Fruit fly (Drosophila melanogaster) whole organism, embryonic: Measurements from ENCODE around the gene Acyp.

Experiments used
- BEAF-32 ChIP-seq: fragments of 200-800 bp; sonication (Bioruptor generic); optimal IDR thresholded peaks from 3 replicates; lab custom pipeline; 2017; ENCODE audit warnings: missing biosample characterization, missing genetic modification characterization, mild to moderate bottlenecking, moderate library complexity, missing genetic modification reagents
- CG10209 ChIP-seq: fragments of 200-800 bp; sonication (Bioruptor generic); optimal IDR thresholded peaks from 3 replicates; lab custom pipeline; 2017; ENCODE audit warnings: missing biosample characterization, mild to moderate bottlenecking, missing genetic modification characterization, missing genetic modification reagents
- CG10959 ChIP-seq: fragments of 200-800 bp; sonication (Bioruptor generic); IDR thresholded peaks from 2 replicates; pipeline ENCODE4 v1.3.6; 2022; ENCODE audit warnings: missing biosample characterization, missing genetic modification characterization
- CG11093 ChIP-seq: fragments of 200-800 bp; sonication (Bioruptor generic); IDR thresholded peaks from 3 replicates; pipeline ENCODE4 v1.3.6; 2022; ENCODE audit warnings: missing biosample characterization, missing genetic modification characterization
- CG11560 ChIP-seq: fragments of 200-800 bp; sonication (Bioruptor generic); IDR thresholded peaks from 3 replicates; pipeline ENCODE4 v1.3.6; 2022; ENCODE audit warnings: missing biosample characterization, missing genetic modification characterization
- CG12769 ChIP-seq: fragments of 200-800 bp; sonication (Bioruptor generic); optimal IDR thresholded peaks from 2 replicates; lab custom pipeline; 2019; ENCODE audit warnings: missing biosample characterization, mild to moderate bottlenecking, missing genetic modification characterization, moderate library complexity
- CG14050 ChIP-seq: fragments of 200-800 bp; sonication (Bioruptor generic); IDR thresholded peaks from 3 replicates; pipeline ENCODE4 v1.3.6; 2022; ENCODE audit warnings: missing biosample characterization, missing genetic modification characterization
- CG14667 ChIP-seq: fragments of 200-800 bp; sonication (Bioruptor generic); IDR thresholded peaks from 2 replicates; pipeline ENCODE4 v1.3.6; 2022; ENCODE audit warnings: missing biosample characterization, missing genetic modification characterization
- CG15269 ChIP-seq: fragments of 200-800 bp; sonication (Bioruptor generic); optimal IDR thresholded peaks from 2 replicates; lab custom pipeline; 2018; ENCODE audit warnings: missing biosample characterization, mild to moderate bottlenecking, missing genetic modification characterization, moderate library complexity
- CG16779 ChIP-seq: fragments of 200-800 bp; sonication (Bioruptor generic); IDR thresholded peaks from 2 replicates; pipeline ENCODE4 v1.3.6; 2022; ENCODE audit warnings: missing biosample characterization, missing genetic modification characterization
- CG17612 ChIP-seq: fragments of 200-800 bp; sonication (Bioruptor generic); IDR thresholded peaks from 2 replicates; pipeline ENCODE4 v1.3.6; 2022; ENCODE audit warnings: missing biosample characterization, missing genetic modification characterization
- CG2875 ChIP-seq: fragments of 200-800 bp; sonication (Bioruptor generic); optimal IDR thresholded peaks from 2 replicates; lab custom pipeline; 2017; ENCODE audit warnings: missing biosample characterization, mild to moderate bottlenecking, missing genetic modification characterization, missing genetic modification reagents
- CG31441 ChIP-seq: fragments of 200-800 bp; sonication (Bioruptor generic); IDR thresholded peaks from 2 replicates; pipeline ENCODE4 v1.3.6; 2022; ENCODE audit warnings: missing biosample characterization, missing genetic modification characterization
- CG3163 ChIP-seq: fragments of 200-800 bp; sonication (Bioruptor generic); optimal IDR thresholded peaks from 3 replicates; lab custom pipeline; 2016; ENCODE audit warnings: missing biosample characterization, missing genetic modification characterization
- CG4282 ChIP-seq: fragments of 200-800 bp; sonication (Bioruptor generic); optimal IDR thresholded peaks from 2 replicates; lab custom pipeline; 2016; ENCODE audit warnings: missing biosample characterization, missing genetic modification characterization
- CG4424 ChIP-seq: fragments of 200-800 bp; sonication (Bioruptor generic); optimal IDR thresholded peaks from 3 replicates; lab custom pipeline; 2016; ENCODE audit warnings: missing biosample characterization, missing genetic modification characterization
- CG5180 ChIP-seq: fragments of 200-800 bp; sonication (Bioruptor generic); optimal IDR thresholded peaks from 3 replicates; lab custom pipeline; 2017; ENCODE audit warnings: missing biosample characterization, missing genetic modification characterization, mild to moderate bottlenecking, moderate library complexity, missing genetic modification reagents
- CG5245 ChIP-seq: fragments of 200-800 bp; sonication (Bioruptor generic); optimal IDR thresholded peaks from 3 replicates; lab custom pipeline; 2016; ENCODE audit warnings: missing biosample characterization, missing genetic modification characterization
- CG8359 ChIP-seq: fragments of 200-800 bp; sonication (Bioruptor generic); optimal IDR thresholded peaks from 2 replicates; lab custom pipeline; 2017; ENCODE audit warnings: missing biosample characterization, mild to moderate bottlenecking, missing genetic modification characterization, borderline replicate concordance
- CG8388 ChIP-seq: fragments of 200-800 bp; sonication (Bioruptor generic); optimal IDR thresholded peaks from 2 replicates; lab custom pipeline; 2019; ENCODE audit warnings: missing biosample characterization, mild to moderate bottlenecking, missing genetic modification characterization, moderate library complexity
- CTCF ChIP-seq: fragments of 200-800 bp; sonication (Bioruptor generic); optimal IDR thresholded peaks from 2 replicates; lab custom pipeline; 2017; ENCODE audit warnings: missing biosample characterization, mild to moderate bottlenecking, missing genetic modification characterization, moderate library complexity
- CkIIα-i1 ChIP-seq: fragments of 200-800 bp; sonication (Bioruptor generic); IDR thresholded peaks from 2 replicates; pipeline ENCODE4 v1.3.6; 2022; ENCODE audit warnings: missing biosample characterization, missing genetic modification characterization
- Deaf1 ChIP-seq: fragments of 200-800 bp; optimal IDR thresholded peaks from 3 replicates; lab custom pipeline; 2019; ENCODE audit warnings: missing biosample characterization, mild to moderate bottlenecking, missing genetic modification characterization, moderate library complexity
- Doc2 ChIP-seq: fragments of 200-800 bp; sonication (Bioruptor generic); IDR thresholded peaks from 2 replicates; pipeline ENCODE4 v1.3.6; 2022; ENCODE audit warnings: missing biosample characterization, missing genetic modification characterization
- Elba2 ChIP-seq: fragments of 200-800 bp; sonication (Bioruptor generic); optimal IDR thresholded peaks from 3 replicates; lab custom pipeline; 2016; ENCODE audit warnings: missing biosample characterization, missing genetic modification characterization
- HLH3B ChIP-seq: fragments of 200-800 bp; sonication (Bioruptor generic); IDR thresholded peaks from 2 replicates; pipeline ENCODE4 v1.3.6; 2022; ENCODE audit warnings: missing biosample characterization, missing genetic modification characterization
- Lim3 ChIP-seq: fragments of 200-800 bp; sonication (Bioruptor generic); IDR thresholded peaks from 2 replicates; pipeline ENCODE4 v1.3.6; 2022; ENCODE audit warnings: missing biosample characterization, missing genetic modification characterization
- Lpt ChIP-seq: fragments of >200 bp; optimal IDR thresholded peaks from 2 replicates; lab custom pipeline; 2018; ENCODE audit warnings: missing biosample characterization, missing genetic modification characterization
- MBD-R2 ChIP-seq: fragments of 200-800 bp; sonication (Bioruptor generic); IDR thresholded peaks from 2 replicates; pipeline ENCODE4 v1.3.6; 2022; ENCODE audit warnings: missing biosample characterization, missing genetic modification characterization
- Max ChIP-seq: fragments of 200-800 bp; sonication (Bioruptor generic); optimal IDR thresholded peaks from 2 replicates; lab custom pipeline; 2016; ENCODE audit warnings: missing biosample characterization, mild to moderate bottlenecking, missing genetic modification characterization
- NFAT ChIP-seq: fragments of 200-800 bp; sonication (Bioruptor generic); IDR thresholded peaks from 2 replicates; pipeline ENCODE4 v1.3.6; 2022; ENCODE audit warnings: missing biosample characterization, missing genetic modification characterization
- Nf-YA ChIP-seq: fragments of 200-800 bp; sonication (Bioruptor generic); IDR thresholded peaks from 2 replicates; pipeline ENCODE4 v1.3.6; 2022; ENCODE audit warnings: missing biosample characterization, missing genetic modification characterization
- Trl ChIP-seq, 3 experiments: fragments of >200 bp in 2 of 3; fragments of 200-800 bp in 1 of 3; sonication (Bioruptor generic) in 1 of 3; optimal IDR thresholded peaks; 2 replicates in 1 of 3; 3 replicates in 2 of 3; lab custom pipeline; 2016 to 2017; ENCODE audit warnings: missing biosample characterization in 1 of 3, missing genetic modification characterization in 1 of 3
- disco-r ChIP-seq: fragments of 200-800 bp; sonication (Bioruptor generic); optimal IDR thresholded peaks from 2 replicates; lab custom pipeline; 2016; ENCODE audit warnings: missing biosample characterization, missing genetic modification characterization
- eve ChIP-seq, 2 experiments: fragments of >200 bp; optimal IDR thresholded peaks; 2 replicates each; lab custom pipeline; 2017; ENCODE audit warnings: missing biosample characterization in 2 of 2, missing genetic modification characterization in 2 of 2
- h ChIP-seq: fragments of >200 bp; optimal IDR thresholded peaks from 2 replicates; lab custom pipeline; 2017
- ham ChIP-seq: fragments of 200-800 bp; sonication (Bioruptor generic); IDR thresholded peaks from 2 replicates; pipeline ENCODE4 v1.3.6; 2022; ENCODE audit warnings: missing biosample characterization, missing genetic modification characterization
- kah ChIP-seq: fragments of 200-800 bp; sonication (Bioruptor generic); optimal IDR thresholded peaks from 2 replicates; lab custom pipeline; 2018; ENCODE audit warnings: missing biosample characterization, mild to moderate bottlenecking, missing genetic modification characterization
- lmd ChIP-seq: fragments of 200-800 bp; sonication (Bioruptor generic); IDR thresholded peaks from 2 replicates; pipeline ENCODE4 v1.3.6; 2022; ENCODE audit warnings: missing biosample characterization, missing genetic modification characterization
- lov ChIP-seq, 2 experiments: fragments of 200-800 bp in 1 of 2; fragments of >200 bp in 1 of 2; sonication (Bioruptor generic) in 1 of 2; IDR thresholded peaks in 1 of 2; optimal IDR thresholded peaks in 1 of 2; 2 replicates in 1 of 2; 3 replicates in 1 of 2; pipeline versions ENCODE4 v1.3.6 to Lab custom; 2017 to 2022; ENCODE audit warnings: missing biosample characterization in 1 of 2, missing genetic modification characterization in 1 of 2
- otp ChIP-seq: fragments of 200-800 bp; sonication (Bioruptor generic); IDR thresholded peaks from 3 replicates; pipeline ENCODE4, ENCODE4 v1.3.6; 2022; ENCODE audit warnings: missing biosample characterization, missing genetic modification characterization
- pho ChIP-seq: fragments of 200-800 bp; sonication (Bioruptor generic); optimal IDR thresholded peaks from 2 replicates; lab custom pipeline; 2016; ENCODE audit warnings: missing biosample characterization, missing genetic modification characterization
- repo ChIP-seq: fragments of 200-800 bp; sonication (Bioruptor generic); optimal IDR thresholded peaks from 2 replicates; lab custom pipeline; 2016; ENCODE audit warnings: missing biosample characterization, missing genetic modification characterization
- rib ChIP-seq: fragments of 200-800 bp; sonication (Bioruptor generic); IDR thresholded peaks from 2 replicates; pipeline ENCODE4 v1.3.6; 2022; ENCODE audit warnings: missing biosample characterization, missing genetic modification characterization
- seq ChIP-seq: fragments of 200-800 bp; sonication (Bioruptor generic); IDR thresholded peaks from 2 replicates; pipeline ENCODE4 v1.3.6; 2022; ENCODE audit warnings: missing biosample characterization, missing genetic modification characterization
- sima ChIP-seq: fragments of 200-800 bp; sonication (Bioruptor generic); optimal IDR thresholded peaks from 2 replicates; lab custom pipeline; 2016; ENCODE audit warnings: missing biosample characterization, missing genetic modification characterization
- sqz ChIP-seq: fragments of 200-800 bp; sonication (Bioruptor generic); optimal IDR thresholded peaks from 3 replicates; lab custom pipeline; 2018; ENCODE audit warnings: missing biosample characterization, mild to moderate bottlenecking, missing genetic modification characterization
- ssp ChIP-seq: fragments of 200-800 bp; sonication (Bioruptor generic); IDR thresholded peaks from 2 replicates; pipeline ENCODE4 v1.3.6; 2022; ENCODE audit warnings: missing biosample characterization, missing genetic modification characterization
- toy ChIP-seq: fragments of 200-800 bp; sonication (Bioruptor generic); IDR thresholded peaks from 2 replicates; pipeline ENCODE4 v1.3.6; 2022; ENCODE audit warnings: missing biosample characterization, missing genetic modification characterization
- tx ChIP-seq: fragments of 200-800 bp; sonication (Bioruptor generic); optimal IDR thresholded peaks from 2 replicates; lab custom pipeline; 2016; ENCODE audit warnings: missing biosample characterization, missing genetic modification characterization
- vfl ChIP-seq: fragments of 200-800 bp; sonication (Bioruptor generic); optimal IDR thresholded peaks from 2 replicates; lab custom pipeline; 2016; ENCODE audit warnings: missing biosample characterization, missing genetic modification characterization

The Acyp gene

dm6 chr2L:13905072-13905847, 6.6 kb upstream of the Acyp start, which contains the start of gene Ance (continued):
- TF ChIP-seq lov (optimal IDR thresholded peaks at IDR 0.05; lab: Kevin White, UChicago) = no peak
- no peak for TF ChIP-seq lov (GFP tag; IDR thresholded peaks at IDR 0.05; lab: Robert Waterston, UW)
- no peak for TF ChIP-seq CG11560 (tag; lab: Robert Waterston, UW)
- TF ChIP-seq repo (GFP tag; lab: Kevin White, UChicago) = no peak
- TF ChIP-seq ham (GFP tag; lab: Robert Waterston, UW) = no peak
- no peak for TF ChIP-seq eve (GFP tag; optimal IDR thresholded peaks at IDR 0.05; lab: Kevin White, UChicago)
- TF ChIP-seq seq (GFP tag; lab: Robert Waterston, UW) = no peak
- TF ChIP-seq Deaf1 (tag; lab: Kevin White, UChicago) = no peak
- no peak for TF ChIP-seq CTCF (GFP tag; lab: Kevin White, UChicago)
- no peak for TF ChIP-seq disco-r (GFP tag; lab: Kevin White, UChicago)
- TF ChIP-seq Trl (optimal IDR thresholded peaks at IDR 0.05; lab: Kevin White, UChicago) = peak in 1 of 2 experiments; percentile 23
- no peak for TF ChIP-seq Trl (GFP tag; optimal IDR thresholded peaks at IDR 0.05; lab: Kevin White, UChicago)
- TF ChIP-seq ssp (GFP tag; lab: Robert Waterston, UW) = no peak
- TF ChIP-seq Nf-YA = no peak
- no peak for TF ChIP-seq CG5245 (GFP tag; lab: Kevin White, UChicago)
- TF ChIP-seq CG17612 = no peak
- TF ChIP-seq CkIIα-i1 (GFP tag; lab: Robert Waterston, UW) = no peak
- no peak for TF ChIP-seq CG11093 (GFP tag; lab: Robert Waterston, UW)
- no peak for TF ChIP-seq Lim3 (GFP tag; lab: Robert Waterston, UW)
- TF ChIP-seq lmd (GFP tag; lab: Robert Waterston, UW) = peak; percentile 38; the same call in 1 of the 2 replicates
- 0 out of 2 replicates have a peak, but pooled peaks have one; percentile 51 for TF ChIP-seq NFAT
- no peak for TF ChIP-seq Max
- no peak for TF ChIP-seq h
- TF ChIP-seq kah (GFP tag; lab: Kevin White, UChicago) = no peak
- no peak for TF ChIP-seq CG14667 (GFP tag; lab: Robert Waterston, UW)
- TF ChIP-seq CG3163 = peak; percentile 20
- TF ChIP-seq CG5180 (GFP tag; lab: Kevin White, UChicago) = peak; percentile 26
- 0 out of 2 replicates have a peak, but pooled peaks have one; percentile 10 for TF ChIP-seq HLH3B (GFP tag; lab: Robert Waterston, UW)
- TF ChIP-seq Doc2 (GFP tag; lab: Robert Waterston, UW) = no peak
- TF ChIP-seq CG12769 (tag; lab: Kevin White, UChicago) = no peak
- TF ChIP-seq CG8388 = no peak
- no peak for TF ChIP-seq CG16779 (GFP tag; lab: Robert Waterston, UW)
- TF ChIP-seq BEAF-32 (GFP tag; lab: Kevin White, UChicago) = no peak
- TF ChIP-seq Lpt = no peak
- TF ChIP-seq tx (GFP tag; lab: Kevin White, UChicago) = no peak
- peak; percentile 7 for TF ChIP-seq pho
- TF ChIP-seq CG4424 = no peak
- peak; percentile 34; the same call in 1 of the 2 replicates for TF ChIP-seq rib (GFP tag; lab: Robert Waterston, UW)
- TF ChIP-seq CG14050 (GFP tag; lab: Robert Waterston, UW) = no peak
- TF ChIP-seq toy = 0 out of 2 replicates have a peak, but pooled peaks have one; percentile 9
- TF ChIP-seq sqz = no peak
- peak; percentile 51 for TF ChIP-seq CG10209
- peak; percentile 51 for TF ChIP-seq CG15269
- TF ChIP-seq CG10959 (GFP tag; lab: Robert Waterston, UW) = peak; percentile 50
- TF ChIP-seq CG31441 (GFP tag; lab: Robert Waterston, UW) = 0 out of 2 replicates have a peak, but pooled peaks have one; percentile 15
- no peak for TF ChIP-seq CG4282 (GFP tag; lab: Kevin White, UChicago)
- no peak for TF ChIP-seq MBD-R2 (GFP tag; lab: Robert Waterston, UW)
- TF ChIP-seq vfl (GFP tag; lab: Kevin White, UChicago) = no peak
- no peak for TF ChIP-seq Elba2 (GFP tag; lab: Kevin White, UChicago)
- TF ChIP-seq otp = no peak
- no peak for TF ChIP-seq CG2875 (GFP tag; lab: Kevin White, UChicago)
- no peak for TF ChIP-seq sima (GFP tag; lab: Kevin White, UChicago)
- no peak for TF ChIP-seq CG8359 (GFP tag; lab: Kevin White, UChicago)
